Fruit fly (Drosophila melanogaster) whole organism, embryonic: ENCODE data around the gene CG18749.

ENCODE experiments used
- Atf-2 ChIP-seq: fragments of 200-800 bp; sonication (Bioruptor generic); optimal IDR thresholded peaks from 2 replicates; lab custom pipeline; 2016; ENCODE audit warnings: missing biosample characterization, missing genetic modification characterization
- Bdp1 ChIP-seq: fragments of 200-800 bp; sonication (Bioruptor generic); optimal IDR thresholded peaks from 3 replicates; lab custom pipeline; 2016; ENCODE audit warnings: missing biosample characterization, missing genetic modification characterization
- CG11085 ChIP-seq: fragments of 200-800 bp; sonication (Bioruptor generic); IDR thresholded peaks from 2 replicates; pipeline ENCODE4 v1.3.6; 2022; ENCODE audit warnings: missing biosample characterization, missing genetic modification characterization
- CG11696 ChIP-seq: fragments of 200-800 bp; sonication (Bioruptor generic); IDR thresholded peaks from 2 replicates; pipeline ENCODE4 v1.3.6; 2022; ENCODE audit warnings: missing biosample characterization, missing genetic modification characterization
- CG12236 ChIP-seq: fragments of 200-800 bp; sonication (Bioruptor generic); optimal IDR thresholded peaks from 2 replicates; lab custom pipeline; 2016; ENCODE audit warnings: missing biosample characterization, missing genetic modification characterization
- CG13424 ChIP-seq: fragments of 200-800 bp; sonication (Bioruptor generic); optimal IDR thresholded peaks from 2 replicates; lab custom pipeline; 2019; ENCODE audit warnings: missing biosample characterization, mild to moderate bottlenecking, missing genetic modification characterization, moderate library complexity
- CG13894 ChIP-seq: fragments of 200-800 bp; sonication (Bioruptor generic); optimal IDR thresholded peaks from 3 replicates; lab custom pipeline; 2018; ENCODE audit warnings: missing biosample characterization, mild to moderate bottlenecking, missing genetic modification characterization, moderate library complexity
- CG14710 ChIP-seq: fragments of 200-800 bp; sonication (Bioruptor generic); optimal IDR thresholded peaks from 3 replicates; lab custom pipeline; 2019; ENCODE audit warnings: missing biosample characterization, mild to moderate bottlenecking, missing genetic modification characterization, moderate library complexity
- CG15073 ChIP-seq: fragments of 200-800 bp; sonication (Bioruptor generic); optimal IDR thresholded peaks from 2 replicates; lab custom pipeline; 2016; ENCODE audit warnings: missing biosample characterization, missing genetic modification characterization
- CG2129 ChIP-seq: fragments of 200-800 bp; sonication (Bioruptor generic); IDR thresholded peaks from 2 replicates; pipeline ENCODE4 v1.3.6; 2022; ENCODE audit warnings: missing biosample characterization, missing genetic modification characterization; ENCODE audit not compliant: partially characterized antibody
- CG30431 ChIP-seq: fragments of 200-800 bp; sonication (Bioruptor generic); optimal IDR thresholded peaks from 2 replicates; lab custom pipeline; 2017; ENCODE audit warnings: missing biosample characterization, missing genetic modification characterization
- CG3065 ChIP-seq: fragments of 200-800 bp; sonication (Bioruptor generic); optimal IDR thresholded peaks from 2 replicates; lab custom pipeline; 2016; ENCODE audit warnings: missing biosample characterization, missing genetic modification characterization
- CG4282 ChIP-seq: fragments of 200-800 bp; sonication (Bioruptor generic); optimal IDR thresholded peaks from 2 replicates; lab custom pipeline; 2016; ENCODE audit warnings: missing biosample characterization, missing genetic modification characterization
- CG4404 ChIP-seq: fragments of 200-800 bp; sonication (Bioruptor generic); IDR thresholded peaks from 2 replicates; pipeline ENCODE4 v1.3.6; 2022; ENCODE audit warnings: missing biosample characterization, missing genetic modification characterization
- CG4730 ChIP-seq: fragments of 200-800 bp; sonication (Bioruptor generic); IDR thresholded peaks from 2 replicates; pipeline ENCODE4 v1.3.6; 2022; ENCODE audit warnings: missing biosample characterization, missing genetic modification characterization
- CG5953 ChIP-seq: fragments of 200-800 bp; sonication (Bioruptor generic); IDR thresholded peaks from 2 replicates; pipeline ENCODE4 v1.3.6; 2022; ENCODE audit warnings: missing biosample characterization, missing genetic modification characterization
- CG7839 ChIP-seq: fragments of 200-800 bp; sonication (Bioruptor generic); optimal IDR thresholded peaks from 3 replicates; lab custom pipeline; 2018; ENCODE audit warnings: missing biosample characterization, mild to moderate bottlenecking, missing genetic modification characterization, moderate library complexity
- CHES-1-like ChIP-seq: fragments of 200-800 bp; sonication (Bioruptor generic); optimal IDR thresholded peaks from 2 replicates; lab custom pipeline; 2016; ENCODE audit warnings: missing biosample characterization, missing genetic modification characterization
- E2f1 ChIP-seq: fragments of 200-800 bp; sonication (Bioruptor generic); IDR thresholded peaks from 2 replicates; pipeline ENCODE4 v1.3.6; 2022; ENCODE audit warnings: missing biosample characterization, missing genetic modification characterization
- E2f2 ChIP-seq: fragments of 200-800 bp; sonication (Bioruptor generic); IDR thresholded peaks from 2 replicates; pipeline ENCODE4 v1.3.6; 2022; ENCODE audit warnings: missing biosample characterization, missing genetic modification characterization
- Fer1 ChIP-seq: fragments of 200-800 bp; sonication (Bioruptor generic); optimal IDR thresholded peaks from 2 replicates; lab custom pipeline; 2017; ENCODE audit warnings: missing biosample characterization, mild to moderate bottlenecking, missing genetic modification characterization
- Hmr ChIP-seq: fragments of 200-800 bp; sonication (Bioruptor generic); optimal IDR thresholded peaks from 3 replicates; lab custom pipeline; 2017; ENCODE audit warnings: mild to moderate bottlenecking, missing biosample characterization, missing genetic modification reagents, missing genetic modification characterization
- Lim3 ChIP-seq: fragments of 200-800 bp; sonication (Bioruptor generic); IDR thresholded peaks from 2 replicates; pipeline ENCODE4 v1.3.6; 2022; ENCODE audit warnings: missing biosample characterization, missing genetic modification characterization
- MBD-R2 ChIP-seq: fragments of 200-800 bp; sonication (Bioruptor generic); IDR thresholded peaks from 2 replicates; pipeline ENCODE4 v1.3.6; 2022; ENCODE audit warnings: missing biosample characterization, missing genetic modification characterization
- Max ChIP-seq: fragments of 200-800 bp; sonication (Bioruptor generic); optimal IDR thresholded peaks from 2 replicates; lab custom pipeline; 2016; ENCODE audit warnings: missing biosample characterization, mild to moderate bottlenecking, missing genetic modification characterization
- Optix ChIP-seq: fragments of 200-800 bp; sonication (Bioruptor generic); IDR thresholded peaks from 3 replicates; pipeline ENCODE4 v1.3.6; 2022; ENCODE audit warnings: missing biosample characterization, missing genetic modification characterization
- Rx ChIP-seq: fragments of 200-800 bp; sonication (Bioruptor generic); IDR thresholded peaks from 2 replicates; pipeline ENCODE4 v1.3.6; 2022; ENCODE audit warnings: missing biosample characterization, missing genetic modification characterization
- Sin3A ChIP-seq: fragments of >200 bp; optimal IDR thresholded peaks from 2 replicates; lab custom pipeline; 2018
- ab ChIP-seq: fragments of 200-800 bp; sonication (Bioruptor generic); optimal IDR thresholded peaks from 2 replicates; lab custom pipeline; 2016; ENCODE audit warnings: missing biosample characterization, missing genetic modification characterization
- ac ChIP-seq: fragments of 200-800 bp; sonication (Bioruptor generic); optimal IDR thresholded peaks from 3 replicates; lab custom pipeline; 2017; ENCODE audit warnings: missing biosample characterization, mild to moderate bottlenecking, missing genetic modification characterization
- dmrt11E ChIP-seq: fragments of 200-800 bp; sonication (Bioruptor generic); optimal IDR thresholded peaks from 3 replicates; lab custom pipeline; 2018; ENCODE audit warnings: missing biosample characterization, mild to moderate bottlenecking, missing genetic modification characterization, moderate library complexity
- exex ChIP-seq: fragments of 200-800 bp; sonication (Bioruptor generic); optimal IDR thresholded peaks from 4 replicates; lab custom pipeline; 2018; ENCODE audit warnings: missing biosample characterization, mild to moderate bottlenecking, missing genetic modification characterization, moderate library complexity
- grn ChIP-seq: fragments of 200-800 bp; sonication (Bioruptor generic); optimal IDR thresholded peaks from 3 replicates; lab custom pipeline; 2017; ENCODE audit warnings: missing biosample characterization, missing genetic modification characterization
- insv ChIP-seq, 2 experiments: fragments of 200-800 bp; sonication (Bioruptor generic); optimal IDR thresholded peaks; 3 replicates each; lab custom pipeline; 2016 to 2018; ENCODE audit warnings: missing biosample characterization in 2 of 2, missing genetic modification characterization in 2 of 2
- inv ChIP-seq: fragments of 200-800 bp; sonication (Bioruptor generic); IDR thresholded peaks from 2 replicates; pipeline ENCODE4 v1.3.6; 2022; ENCODE audit warnings: missing biosample characterization, missing genetic modification characterization; ENCODE audit not compliant: partially characterized antibody
- jing ChIP-seq: fragments of 200-800 bp; sonication (Bioruptor generic); optimal IDR thresholded peaks from 2 replicates; lab custom pipeline; 2018; ENCODE audit warnings: missing biosample characterization, mild to moderate bottlenecking, missing genetic modification characterization
- ken ChIP-seq: fragments of 200-800 bp; sonication (Bioruptor generic); IDR thresholded peaks from 3 replicates; pipeline ENCODE4 v1.3.6; 2022; ENCODE audit warnings: missing biosample characterization, missing genetic modification characterization
- knrl ChIP-seq: fragments of 200-800 bp; sonication (Bioruptor generic); IDR thresholded peaks from 3 replicates; pipeline ENCODE4 v1.3.6; 2022; ENCODE audit warnings: missing biosample characterization, missing genetic modification characterization; ENCODE audit not compliant: partially characterized antibody
- nom ChIP-seq: fragments of 200-800 bp; sonication (Bioruptor generic); optimal IDR thresholded peaks from 2 replicates; lab custom pipeline; 2017; ENCODE audit warnings: missing biosample characterization, missing genetic modification characterization, mild to moderate bottlenecking, moderate library complexity, missing genetic modification reagents
- pita ChIP-seq: fragments of 200-800 bp; sonication (Bioruptor generic); optimal IDR thresholded peaks from 2 replicates; lab custom pipeline; 2017; ENCODE audit warnings: missing biosample characterization, mild to moderate bottlenecking, missing genetic modification characterization
- ranshi ChIP-seq: fragments of 200-800 bp; sonication (Bioruptor generic); IDR thresholded peaks from 2 replicates; pipeline ENCODE4 v1.3.6; 2022; ENCODE audit warnings: missing biosample characterization, missing genetic modification characterization
- repo ChIP-seq: fragments of 200-800 bp; sonication (Bioruptor generic); optimal IDR thresholded peaks from 2 replicates; lab custom pipeline; 2016; ENCODE audit warnings: missing biosample characterization, missing genetic modification characterization
- run ChIP-seq: fragments of 200-800 bp; sonication (Bioruptor generic); optimal IDR thresholded peaks from 3 replicates; lab custom pipeline; 2018; ENCODE audit warnings: missing biosample characterization, mild to moderate bottlenecking, missing genetic modification characterization
- sc ChIP-seq, 3 experiments: fragments of >200 bp in 2 of 3; fragments of 200-800 bp in 1 of 3; sonication (Bioruptor generic) in 1 of 3; optimal IDR thresholded peaks; 2 replicates in 2 of 3; 3 replicates in 1 of 3; lab custom pipeline; 2017; ENCODE audit warnings: mild to moderate bottlenecking in 1 of 3, missing biosample characterization in 1 of 3, missing genetic modification characterization in 1 of 3, missing genetic modification reagents in 1 of 3
- schlank ChIP-seq: fragments of 200-800 bp; sonication (Bioruptor generic); optimal IDR thresholded peaks from 2 replicates; lab custom pipeline; 2018; ENCODE audit warnings: missing biosample characterization, mild to moderate bottlenecking, missing genetic modification characterization
- tll ChIP-seq, 2 experiments: fragments of 200-800 bp in 1 of 2; fragments of >200 bp in 1 of 2; sonication (Bioruptor generic) in 1 of 2; optimal IDR thresholded peaks; 2 replicates each; lab custom pipeline; 2017 to 2019; ENCODE audit warnings: missing biosample characterization in 2 of 2, missing genetic modification characterization in 2 of 2, mild to moderate bottlenecking in 1 of 2, moderate library complexity in 1 of 2
- tna ChIP-seq: fragments of 200-800 bp; sonication (Bioruptor generic); IDR thresholded peaks from 2 replicates; pipeline ENCODE4 v1.3.6; 2022; ENCODE audit warnings: missing biosample characterization, missing genetic modification characterization; ENCODE audit not compliant: partially characterized antibody
- vfl ChIP-seq: fragments of 200-800 bp; sonication (Bioruptor generic); optimal IDR thresholded peaks from 2 replicates; lab custom pipeline; 2016; ENCODE audit warnings: missing biosample characterization, missing genetic modification characterization
- wdn ChIP-seq: fragments of 200-800 bp; sonication (Bioruptor generic); IDR thresholded peaks from 2 replicates; pipeline ENCODE4 v1.3.6; 2022; ENCODE audit warnings: missing biosample characterization, missing genetic modification characterization
- zen ChIP-seq: fragments of 200-800 bp; sonication (Bioruptor generic); optimal IDR thresholded peaks from 3 replicates; lab custom pipeline; 2018; ENCODE audit warnings: missing biosample characterization, mild to moderate bottlenecking, missing genetic modification characterization, moderate library complexity

CG18749 gene

DNA sequence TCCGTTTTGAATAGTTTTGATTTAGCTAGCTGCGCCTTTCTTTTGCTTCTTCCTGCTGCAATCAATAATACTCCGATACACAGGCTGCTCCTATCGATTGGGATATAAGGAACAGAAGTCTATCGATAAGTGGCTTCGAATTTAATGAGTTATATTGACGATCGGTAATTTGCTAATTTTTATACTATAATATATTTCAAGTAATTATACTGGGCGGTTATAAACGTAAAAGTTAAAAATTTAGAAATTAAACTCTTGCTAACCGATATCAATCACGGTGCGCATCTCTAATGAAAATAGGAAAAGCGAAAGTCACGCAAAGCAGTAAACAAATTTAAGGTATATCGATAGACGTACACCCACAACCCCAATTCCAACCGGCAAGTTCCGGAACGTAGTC lies at the start of gene CG18749, which contains the start of the genes CG9636 and CG33722 (continued):
- TF ChIP-seq Rx (0 out of 2 replicates have a peak, but pooled peaks have one; percentile 13), Max (GFP tag; lab: Kevin White, UChicago) (peak; percentile 76), dmrt11E (tag; lab: Kevin White, UChicago) (peak; percentile 70), CG30431 (GFP tag; lab: Kevin White, UChicago) (no peak), E2f2 (GFP tag; lab: Robert Waterston, UW) (peak; percentile 64), tll (GFP tag; optimal IDR thresholded peaks at IDR 0.05; lab: Kevin White, UChicago) (peak in 1 of 2 experiments; percentile 80), CG5953 (GFP tag; lab: Robert Waterston, UW) (0 out of 2 replicates have a peak, but pooled peaks have one; percentile 11), MBD-R2 (peak; percentile 88), repo (GFP tag; lab: Kevin White, UChicago) (no peak), CG11085 (GFP tag; lab: Robert Waterston, UW) (no peak), pita (GFP tag; lab: Kevin White, UChicago) (no peak), tna (GFP tag; lab: Robert Waterston, UW) (peak; percentile 87; the same call in 1 of the 2 replicates), Lim3 (GFP tag; lab: Robert Waterston, UW) (no peak), exex (tag; lab: Kevin White, UChicago) (peak; percentile 54), run (tag; lab: Kevin White, UChicago) (peak; percentile 3), Sin3A (lab: Kevin White, UChicago) (peak; percentile 32), Atf-2 (GFP tag; lab: Kevin White, UChicago) (no peak), CG4282 (GFP tag; lab: Kevin White, UChicago) (no peak), Fer1 (GFP tag; lab: Kevin White, UChicago) (peak; percentile 74), sc (optimal IDR thresholded peaks at IDR 0.05; lab: Kevin White, UChicago) (no peak), sc (GFP tag; optimal IDR thresholded peaks at IDR 0.05; lab: Kevin White, UChicago) (peak; percentile 28), CG14710 (tag; lab: Kevin White, UChicago) (peak; percentile 87), ranshi (GFP tag; lab: Robert Waterston, UW) (0 out of 2 replicates have a peak, but pooled peaks have one; percentile 42), vfl (GFP tag; lab: Kevin White, UChicago) (peak; percentile 54), CG2129 (GFP tag; lab: Robert Waterston, UW) (peak; percentile 95), Optix (GFP tag; lab: Robert Waterston, UW) (no peak), CHES-1-like (GFP tag; lab: Kevin White, UChicago) (peak; percentile 48), CG4730 (GFP tag; lab: Robert Waterston, UW) (peak; percentile 56; the same call in 1 of the 2 replicates), zen (tag; lab: Kevin White, UChicago) (peak; percentile 70), nom (GFP tag; lab: Kevin White, UChicago) (peak; percentile 33), CG3065 (GFP tag; lab: Kevin White, UChicago) (peak; percentile 24), CG13894 (tag; lab: Kevin White, UChicago) (peak; percentile 81), CG12236 (GFP tag; lab: Kevin White, UChicago) (no peak), insv (GFP tag; optimal IDR thresholded peaks at IDR 0.05; lab: Kevin White, UChicago) (peak in 1 of 2 experiments; percentile 16), CG13424 (tag; lab: Kevin White, UChicago) (peak; percentile 70), inv (GFP tag; lab: Robert Waterston, UW) (peak; percentile 92), wdn (no peak), ab (GFP tag; lab: Kevin White, UChicago) (no peak), Bdp1 (GFP tag; lab: Kevin White, UChicago) (peak; percentile 20), CG15073 (GFP tag; lab: Kevin White, UChicago) (no peak), E2f1 (GFP tag; lab: Robert Waterston, UW) (peak; percentile 63), ken (GFP tag; lab: Robert Waterston, UW) (0 out of 3 replicates have a peak, but pooled peaks have one; percentile 42), schlank (tag; lab: Kevin White, UChicago) (no peak), CG7839 (peak; percentile 71), ac (GFP tag; lab: Kevin White, UChicago) (no peak), CG4404 (peak; percentile 56; the same call in 1 of the 2 replicates), CG11696 (0 out of 2 replicates have a peak, but pooled peaks have one; percentile 23), jing (no peak), Hmr (GFP tag; lab: Kevin White, UChicago) (peak; percentile 70), grn (GFP tag; lab: Kevin White, UChicago) (no peak), knrl (GFP tag; lab: Robert Waterston, UW) (peak; percentile 94)
